Fruit fly (Drosophila melanogaster) whole organism, embryonic: ENCODE measurements around the gene CG6094.
A peak's percentile ranks its signal among the peaks of the same experiment; 100 is the strongest.

Source experiments
- ATbp ChIP-seq: fragments of 200-800 bp; sonication (Bioruptor generic); optimal IDR thresholded peaks from 2 replicates; lab custom pipeline; 2017; ENCODE audit warnings: missing biosample characterization, mild to moderate bottlenecking, missing genetic modification characterization, missing genetic modification reagents
- B-H1 ChIP-seq: fragments of 200-800 bp; sonication (Bioruptor generic); IDR thresholded peaks from 3 replicates; pipeline ENCODE4 v1.3.6; 2022; ENCODE audit warnings: missing biosample characterization, missing genetic modification characterization
- CG10959 ChIP-seq: fragments of 200-800 bp; sonication (Bioruptor generic); IDR thresholded peaks from 2 replicates; pipeline ENCODE4 v1.3.6; 2022; ENCODE audit warnings: missing biosample characterization, missing genetic modification characterization
- CG12236 ChIP-seq: fragments of 200-800 bp; sonication (Bioruptor generic); optimal IDR thresholded peaks from 2 replicates; lab custom pipeline; 2016; ENCODE audit warnings: missing biosample characterization, missing genetic modification characterization
- CG12744 ChIP-seq: fragments of 200-800 bp; sonication (Bioruptor generic); optimal IDR thresholded peaks from 2 replicates; lab custom pipeline; 2016; ENCODE audit warnings: missing biosample characterization, missing genetic modification characterization
- CG13123 ChIP-seq: fragments of 200-800 bp; sonication (Bioruptor generic); optimal IDR thresholded peaks from 2 replicates; lab custom pipeline; 2016; ENCODE audit warnings: missing biosample characterization, missing genetic modification characterization
- CG13424 ChIP-seq: fragments of 200-800 bp; sonication (Bioruptor generic); optimal IDR thresholded peaks from 2 replicates; lab custom pipeline; 2019; ENCODE audit warnings: missing biosample characterization, mild to moderate bottlenecking, missing genetic modification characterization, moderate library complexity
- CG14014 ChIP-seq: fragments of 200-800 bp; sonication (Bioruptor generic); IDR thresholded peaks from 2 replicates; pipeline ENCODE4 v1.3.6; 2022; ENCODE audit warnings: missing biosample characterization, missing genetic modification characterization
- CG14860 ChIP-seq: fragments of 200-800 bp; sonication (Bioruptor generic); IDR thresholded peaks from 3 replicates; pipeline ENCODE4 v1.3.6; 2022; ENCODE audit warnings: missing biosample characterization, missing genetic modification characterization; ENCODE audit not compliant: partially characterized antibody
- CG16779 ChIP-seq: fragments of 200-800 bp; sonication (Bioruptor generic); IDR thresholded peaks from 2 replicates; pipeline ENCODE4 v1.3.6; 2022; ENCODE audit warnings: missing biosample characterization, missing genetic modification characterization
- CG16815 ChIP-seq: fragments of 200-800 bp; sonication (Bioruptor generic); optimal IDR thresholded peaks from 3 replicates; lab custom pipeline; 2017; ENCODE audit warnings: missing biosample characterization, mild to moderate bottlenecking, missing genetic modification characterization
- CG17568 ChIP-seq: fragments of 200-800 bp; sonication (Bioruptor generic); optimal IDR thresholded peaks from 2 replicates; lab custom pipeline; 2018; ENCODE audit warnings: missing biosample characterization, mild to moderate bottlenecking, missing genetic modification characterization, moderate library complexity
- CG17829 ChIP-seq: fragments of 200-800 bp; optimal IDR thresholded peaks from 2 replicates; lab custom pipeline; 2019; ENCODE audit warnings: missing biosample characterization, mild to moderate bottlenecking, missing genetic modification characterization, moderate library complexity
- CG3163 ChIP-seq: fragments of 200-800 bp; sonication (Bioruptor generic); optimal IDR thresholded peaks from 3 replicates; lab custom pipeline; 2016; ENCODE audit warnings: missing biosample characterization, missing genetic modification characterization
- CG32767 ChIP-seq: fragments of 200-800 bp; sonication (Bioruptor generic); IDR thresholded peaks from 2 replicates; pipeline ENCODE4 v1.3.6; 2022; ENCODE audit warnings: missing biosample characterization, missing genetic modification characterization
- CG4360 ChIP-seq: fragments of 200-800 bp; sonication (Bioruptor generic); IDR thresholded peaks from 2 replicates; pipeline ENCODE4 v1.3.6; 2022; ENCODE audit warnings: missing biosample characterization, missing genetic modification characterization
- CG4854 ChIP-seq: fragments of 200-800 bp; sonication (Bioruptor generic); optimal IDR thresholded peaks from 2 replicates; lab custom pipeline; 2016; ENCODE audit warnings: missing biosample characterization, missing genetic modification characterization, inconsistent platforms
- CG8281 ChIP-seq: fragments of 200-800 bp; sonication (Bioruptor generic); optimal IDR thresholded peaks from 2 replicates; lab custom pipeline; 2018; ENCODE audit warnings: missing biosample characterization, mild to moderate bottlenecking, missing genetic modification characterization, moderate library complexity
- CG8388 ChIP-seq: fragments of 200-800 bp; sonication (Bioruptor generic); optimal IDR thresholded peaks from 2 replicates; lab custom pipeline; 2019; ENCODE audit warnings: missing biosample characterization, mild to moderate bottlenecking, missing genetic modification characterization, moderate library complexity
- Dp ChIP-seq: fragments of 200-800 bp; sonication (Bioruptor generic); optimal IDR thresholded peaks from 2 replicates; lab custom pipeline; 2018; ENCODE audit warnings: missing biosample characterization, mild to moderate bottlenecking, missing genetic modification characterization, moderate library complexity
- Fer2 ChIP-seq: fragments of 200-800 bp; sonication (Bioruptor generic); optimal IDR thresholded peaks from 2 replicates; lab custom pipeline; 2018; ENCODE audit warnings: missing biosample characterization, mild to moderate bottlenecking, missing genetic modification characterization, moderate library complexity
- HLH3B ChIP-seq: fragments of 200-800 bp; sonication (Bioruptor generic); IDR thresholded peaks from 2 replicates; pipeline ENCODE4 v1.3.6; 2022; ENCODE audit warnings: missing biosample characterization, missing genetic modification characterization
- Hey ChIP-seq: fragments of 200-800 bp; sonication (Bioruptor generic); optimal IDR thresholded peaks from 3 replicates; lab custom pipeline; 2018; ENCODE audit warnings: missing biosample characterization, mild to moderate bottlenecking, missing genetic modification characterization
- NC2α ChIP-seq: fragments of 200-800 bp; sonication (Bioruptor generic); optimal IDR thresholded peaks from 2 replicates; lab custom pipeline; 2016; ENCODE audit warnings: missing biosample characterization, missing genetic modification characterization
- Neu2 ChIP-seq: fragments of 200-800 bp; sonication (Bioruptor generic); optimal IDR thresholded peaks from 3 replicates; lab custom pipeline; 2016; ENCODE audit warnings: missing biosample characterization, missing genetic modification characterization, borderline replicate concordance
- Oaz ChIP-seq: fragments of 200-800 bp; sonication (Bioruptor generic); IDR thresholded peaks from 2 replicates; pipeline ENCODE4 v1.3.6; 2022; ENCODE audit warnings: missing biosample characterization, missing genetic modification characterization
- Opbp ChIP-seq: fragments of 200-800 bp; sonication (Bioruptor generic); IDR thresholded peaks from 3 replicates; pipeline ENCODE4 v1.3.6; 2022; ENCODE audit warnings: missing biosample characterization, missing genetic modification characterization; ENCODE audit not compliant: partially characterized antibody
- Pdp1 ChIP-seq, 2 experiments: fragments of 200-800 bp; sonication (Bioruptor generic); optimal IDR thresholded peaks; 3 replicates each; lab custom pipeline; 2016; ENCODE audit warnings: missing biosample characterization in 2 of 2, missing genetic modification characterization in 2 of 2, mild to moderate bottlenecking in 1 of 2, moderate library complexity in 1 of 2
- Usf ChIP-seq: fragments of 200-800 bp; sonication (Bioruptor generic); optimal IDR thresholded peaks from 2 replicates; lab custom pipeline; 2017; ENCODE audit warnings: missing genotype, missing biosample characterization, missing genetic modification characterization
- Xrp1 ChIP-seq: fragments of 200-800 bp; sonication (Bioruptor generic); IDR thresholded peaks from 2 replicates; pipeline ENCODE4 v1.3.6; 2022; ENCODE audit warnings: missing biosample characterization, missing genetic modification characterization
- bowl ChIP-seq: fragments of 200-800 bp; sonication (Bioruptor generic); IDR thresholded peaks from 2 replicates; pipeline ENCODE4 v1.3.6; 2022; ENCODE audit warnings: missing biosample characterization, missing genetic modification characterization
- cato ChIP-seq: fragments of 200-800 bp; sonication (Bioruptor generic); optimal IDR thresholded peaks from 2 replicates; lab custom pipeline; 2016; ENCODE audit warnings: missing biosample characterization, missing genetic modification characterization, borderline replicate concordance
- chm ChIP-seq: fragments of 200-800 bp; sonication (Bioruptor generic); IDR thresholded peaks from 2 replicates; pipeline ENCODE4 v1.3.6; 2022; ENCODE audit warnings: missing biosample characterization, missing genetic modification characterization
- chn ChIP-seq: fragments of 200-800 bp; sonication (Bioruptor generic); optimal IDR thresholded peaks from 2 replicates; lab custom pipeline; 2016; ENCODE audit warnings: missing biosample characterization, missing genetic modification characterization
- croc ChIP-seq: fragments of 200-800 bp; sonication (Bioruptor generic); conservative IDR thresholded peaks from 3 replicates; pipeline ENCODE4 v1.3.6; 2022; ENCODE audit warnings: missing biosample characterization, missing genetic modification characterization
- dm ChIP-seq: fragments of 200-800 bp; sonication (Bioruptor generic); optimal IDR thresholded peaks from 3 replicates; lab custom pipeline; 2016; ENCODE audit warnings: missing biosample characterization, missing genetic modification characterization
- ftz-f1 ChIP-seq: fragments of 200-800 bp; sonication (Bioruptor generic); optimal IDR thresholded peaks from 2 replicates; lab custom pipeline; 2016; ENCODE audit warnings: missing biosample characterization, missing genetic modification characterization
- gfzf ChIP-seq: fragments of 200-800 bp; sonication (Bioruptor generic); optimal IDR thresholded peaks from 2 replicates; lab custom pipeline; 2016; ENCODE audit warnings: missing biosample characterization, mild to moderate bottlenecking, missing genetic modification characterization, moderate library complexity
- h ChIP-seq: fragments of >200 bp; optimal IDR thresholded peaks from 2 replicates; lab custom pipeline; 2017
- jigr1 ChIP-seq: fragments of 200-800 bp; sonication (Bioruptor generic); IDR thresholded peaks from 3 replicates; pipeline ENCODE4 v1.3.6; 2022; ENCODE audit warnings: missing biosample characterization, missing genetic modification characterization
- klu ChIP-seq: fragments of 200-800 bp; sonication (Bioruptor generic); IDR thresholded peaks from 2 replicates; pipeline ENCODE4 v1.3.6; 2022; ENCODE audit warnings: missing biosample characterization, missing genetic modification characterization
- knrl ChIP-seq: fragments of 200-800 bp; sonication (Bioruptor generic); IDR thresholded peaks from 3 replicates; pipeline ENCODE4 v1.3.6; 2022; ENCODE audit warnings: missing biosample characterization, missing genetic modification characterization; ENCODE audit not compliant: partially characterized antibody
- nerfin-2 ChIP-seq: fragments of 200-800 bp; sonication (Bioruptor generic); IDR thresholded peaks from 2 replicates; pipeline ENCODE4 v1.3.6; 2022; ENCODE audit warnings: missing biosample characterization, missing genetic modification characterization; ENCODE audit not compliant: partially characterized antibody
- otp ChIP-seq: fragments of 200-800 bp; sonication (Bioruptor generic); IDR thresholded peaks from 3 replicates; pipeline ENCODE4, ENCODE4 v1.3.6; 2022; ENCODE audit warnings: missing biosample characterization, missing genetic modification characterization
- pnt ChIP-seq: fragments of 200-800 bp; sonication (Bioruptor generic); optimal IDR thresholded peaks from 3 replicates; lab custom pipeline; 2016; ENCODE audit warnings: missing biosample characterization, missing genetic modification characterization
- row ChIP-seq: fragments of 200-800 bp; sonication (Bioruptor generic); IDR thresholded peaks from 3 replicates; pipeline ENCODE4 v1.3.6; 2022; ENCODE audit warnings: missing biosample characterization, missing genetic modification characterization
- run ChIP-seq: fragments of 200-800 bp; sonication (Bioruptor generic); optimal IDR thresholded peaks from 3 replicates; lab custom pipeline; 2018; ENCODE audit warnings: missing biosample characterization, mild to moderate bottlenecking, missing genetic modification characterization
- shn ChIP-seq: fragments of 200-800 bp; sonication (Bioruptor generic); optimal IDR thresholded peaks from 3 replicates; lab custom pipeline; 2016; ENCODE audit warnings: missing biosample characterization, missing genetic modification characterization
- so ChIP-seq: fragments of 200-800 bp; sonication (Bioruptor generic); IDR thresholded peaks from 3 replicates; pipeline ENCODE4 v1.3.6; 2022; ENCODE audit warnings: missing biosample characterization, missing genetic modification characterization
- tio ChIP-seq: fragments of 200-800 bp; sonication (Bioruptor generic); optimal IDR thresholded peaks from 2 replicates; lab custom pipeline; 2017; ENCODE audit warnings: missing biosample characterization, missing genetic modification characterization, inconsistent platforms
- trem ChIP-seq: fragments of 200-800 bp; optimal IDR thresholded peaks from 3 replicates; lab custom pipeline; 2019; ENCODE audit warnings: missing biosample characterization, mild to moderate bottlenecking, missing genetic modification characterization, moderate library complexity

Gene CG6094

DNA sequence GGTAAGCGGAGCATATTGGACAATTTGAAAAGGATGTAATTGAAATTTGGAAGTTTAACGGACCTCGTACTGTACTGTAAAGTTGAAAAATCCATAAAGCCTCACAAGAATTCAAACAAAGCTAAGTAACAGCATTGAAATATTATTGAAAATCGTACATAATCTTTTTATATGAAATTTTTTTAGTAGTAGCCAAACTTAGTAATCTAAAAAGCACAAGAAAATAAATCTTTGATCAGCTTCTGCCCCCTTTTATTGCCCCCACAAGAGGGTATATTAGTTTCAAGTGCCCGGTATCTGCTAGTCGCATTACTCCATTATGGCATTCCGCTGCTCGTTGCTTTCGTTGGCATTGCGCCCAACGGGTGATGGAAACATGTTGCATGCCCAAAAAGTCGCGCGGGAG is 40.0 kb upstream of the CG6094 start (continued):
- TF ChIP-seq CG4360 (GFP tag; lab: Robert Waterston, UW): no peak
- peak; percentile 50 for TF ChIP-seq NC2α (GFP tag; lab: Kevin White, UChicago)
- TF ChIP-seq CG8388 (GFP tag; lab: Kevin White, UChicago): peak; percentile 65
- TF ChIP-seq CG17568: no peak
- TF ChIP-seq CG10959 (GFP tag; lab: Robert Waterston, UW): no peak; the same call in 1 of the 2 replicates
- 0 out of 3 replicates have a peak, but pooled peaks have one; percentile 46 for TF ChIP-seq jigr1 (GFP tag; lab: Robert Waterston, UW)
- TF ChIP-seq CG14860: no peak
- TF ChIP-seq CG4854 (GFP tag; lab: Kevin White, UChicago): peak; percentile 14
- peak; percentile 31; the same call in 1 of the 2 replicates for TF ChIP-seq Oaz (GFP tag; lab: Robert Waterston, UW)
- TF ChIP-seq CG17829 (tag; lab: Kevin White, UChicago): peak; percentile 75
- TF ChIP-seq Xrp1: peak; percentile 78
- no peak for TF ChIP-seq CG14014 (GFP tag; lab: Robert Waterston, UW)
- peak; percentile 42 for TF ChIP-seq chn (GFP tag; lab: Kevin White, UChicago)
- TF ChIP-seq CG8281 (tag; lab: Kevin White, UChicago): peak; percentile 23
- TF ChIP-seq Usf (GFP tag; lab: Kevin White, UChicago): peak; percentile 15
- no peak for TF ChIP-seq CG12236
- TF ChIP-seq HLH3B: 0 out of 2 replicates have a peak, but pooled peaks have one; percentile 15
- TF ChIP-seq row (GFP tag; lab: Robert Waterston, UW): peak; percentile 75; the same call in 2 of the 3 replicates
- TF ChIP-seq cato (GFP tag; lab: Kevin White, UChicago): peak; percentile 18
- no peak for TF ChIP-seq Opbp (GFP tag; lab: Robert Waterston, UW)
- no peak for TF ChIP-seq bowl (GFP tag; lab: Robert Waterston, UW)
- TF ChIP-seq CG13123 (GFP tag; lab: Kevin White, UChicago): no peak
- TF ChIP-seq Neu2 (GFP tag; lab: Kevin White, UChicago): no peak
- no peak for TF ChIP-seq CG12744 (GFP tag; lab: Kevin White, UChicago)
- TF ChIP-seq pnt (GFP tag; lab: Kevin White, UChicago): peak; percentile 35
- peak; percentile 30; the same call in 1 of the 3 replicates for TF ChIP-seq B-H1 (GFP tag; lab: Robert Waterston, UW)
- no peak for TF ChIP-seq Fer2 (tag; lab: Kevin White, UChicago)
- no peak for TF ChIP-seq dm
- peak; percentile 37 for TF ChIP-seq trem (tag; lab: Kevin White, UChicago)
- no peak for TF ChIP-seq otp (GFP tag; lab: Robert Waterston, UW)
- TF ChIP-seq CG16815 (GFP tag; lab: Kevin White, UChicago): peak; percentile 57
- TF ChIP-seq ATbp (GFP tag; lab: Kevin White, UChicago): peak; percentile 45
- no peak for TF ChIP-seq h
- TF ChIP-seq tio (GFP tag; lab: Kevin White, UChicago): peak; percentile 74
- TF ChIP-seq CG32767 (GFP tag; lab: Robert Waterston, UW): 0 out of 2 replicates have a peak, but pooled peaks have one; percentile 27
- no peak for TF ChIP-seq nerfin-2 (GFP tag; lab: Robert Waterston, UW)
- no peak for TF ChIP-seq knrl
- peak; percentile 37 to 48 for TF ChIP-seq Pdp1 (GFP tag; optimal IDR thresholded peaks at IDR 0.05; lab: Kevin White, UChicago)
- TF ChIP-seq croc: peak; percentile 69
- TF ChIP-seq so (GFP tag; lab: Robert Waterston, UW): 0 out of 3 replicates have a peak, but pooled peaks have one; percentile 11
- TF ChIP-seq chm (GFP tag; lab: Robert Waterston, UW): no peak
- TF ChIP-seq ftz-f1 (GFP tag; lab: Kevin White, UChicago): no peak
- TF ChIP-seq CG16779 (GFP tag; lab: Robert Waterston, UW): no peak
- no peak for TF ChIP-seq Hey (tag; lab: Kevin White, UChicago)
- no peak for TF ChIP-seq Dp (GFP tag; lab: Kevin White, UChicago)
- TF ChIP-seq run (tag; lab: Kevin White, UChicago): no peak
- TF ChIP-seq shn (GFP tag; lab: Kevin White, UChicago): no peak
- peak; percentile 48 for TF ChIP-seq CG13424 (tag; lab: Kevin White, UChicago)
- no peak for TF ChIP-seq gfzf (GFP tag; lab: Kevin White, UChicago)
- TF ChIP-seq klu: no peak
- no peak for TF ChIP-seq CG3163
